Fruit fly (Drosophila melanogaster) whole organism, adult: Measurements from ENCODE around the gene CG17258.

ENCODE experiments used
- CG11617 ChIP-seq: fragments of 200-800 bp; sonication (Bioruptor generic); optimal IDR thresholded peaks from 2 replicates; lab custom pipeline; 2017; ENCODE audit warnings: mild to moderate bottlenecking, missing biosample characterization, missing genetic modification reagents, missing genetic modification characterization
- CG14711 ChIP-seq: fragments of 200-800 bp; sonication (Bioruptor generic); optimal IDR thresholded peaks from 2 replicates; lab custom pipeline; 2018; ENCODE audit warnings: missing biosample characterization, mild to moderate bottlenecking, missing genetic modification characterization, moderate library complexity
- CG1620 ChIP-seq: fragments of 200-800 bp; sonication (Bioruptor generic); optimal IDR thresholded peaks from 2 replicates; lab custom pipeline; 2016; ENCODE audit warnings: missing biosample characterization, missing genetic modification characterization
- CG5204 ChIP-seq: fragments of 200-800 bp; sonication (Bioruptor generic); optimal IDR thresholded peaks from 2 replicates; lab custom pipeline; 2016; ENCODE audit warnings: missing biosample characterization, missing genetic modification characterization
- CG7045 ChIP-seq: fragments of 200-800 bp; sonication (Bioruptor generic); optimal IDR thresholded peaks from 2 replicates; lab custom pipeline; 2017; ENCODE audit warnings: missing biosample characterization, mild to moderate bottlenecking, missing genetic modification characterization
- CG7101 ChIP-seq: fragments of 200-800 bp; sonication (Bioruptor generic); optimal IDR thresholded peaks from 2 replicates; lab custom pipeline; 2018; ENCODE audit warnings: missing biosample characterization, mild to moderate bottlenecking, missing genetic modification characterization, moderate library complexity
- Clk ChIP-seq: fragments of 200-800 bp; sonication (Bioruptor generic); optimal IDR thresholded peaks from 2 replicates; lab custom pipeline; 2017; ENCODE audit warnings: missing biosample characterization, missing genetic modification characterization
- Hr96 ChIP-seq: fragments of 200-800 bp; sonication (Bioruptor generic); optimal IDR thresholded peaks from 2 replicates; lab custom pipeline; 2016; ENCODE audit warnings: missing biosample characterization, missing genetic modification characterization
- bab1 ChIP-seq: fragments of 200-800 bp; sonication (Bioruptor generic); optimal IDR thresholded peaks from 3 replicates; lab custom pipeline; 2019; ENCODE audit warnings: missing biosample characterization, mild to moderate bottlenecking, missing genetic modification characterization, moderate library complexity
- cnc ChIP-seq, 2 experiments: fragments of >200 bp; optimal IDR thresholded peaks; 2 replicates each; lab custom pipeline; 2017
- kay ChIP-seq: fragments of 200-800 bp; sonication (Bioruptor generic); peaks from one replicate; lab custom pipeline; 2016; ENCODE audit warnings: missing biosample characterization, missing genetic modification characterization, borderline replicate concordance
- pad ChIP-seq: fragments of 200-800 bp; sonication (Bioruptor generic); optimal IDR thresholded peaks from 3 replicates; lab custom pipeline; 2017; ENCODE audit warnings: missing biosample characterization, missing genetic modification characterization, mild to moderate bottlenecking, moderate library complexity, missing genetic modification reagents
- tj ChIP-seq: fragments of 200-800 bp; sonication (Bioruptor generic); optimal IDR thresholded peaks from 3 replicates; lab custom pipeline; 2017; ENCODE audit warnings: missing biosample characterization, mild to moderate bottlenecking, missing genetic modification characterization, moderate library complexity
- toe ChIP-seq: fragments of 200-800 bp; sonication (Bioruptor generic); optimal IDR thresholded peaks from 2 replicates; lab custom pipeline; 2016; ENCODE audit warnings: missing biosample characterization, missing genetic modification characterization

dm6 chr2L:3056448-3056790 lies 21.3 kb upstream of the CG17258 start, which contains the start of gene FASN1:
- TF ChIP-seq CG1620 (GFP tag; lab: Kevin White, UChicago) (peak; percentile 69), CG7101 (tag; lab: Kevin White, UChicago) (peak; percentile 59), cnc (optimal IDR thresholded peaks at IDR 0.05; lab: Kevin White, UChicago) (no peak), CG11617 (peak; percentile 0), bab1 (GFP tag; lab: Kevin White, UChicago) (peak; percentile 87), Clk (GFP tag; lab: Kevin White, UChicago) (no peak), CG14711 (peak; percentile 25), pad (peak; percentile 64), CG7045 (GFP tag; lab: Kevin White, UChicago) (peak; percentile 43), CG5204 (GFP tag; lab: Kevin White, UChicago) (no peak), Hr96 (peak; percentile 67), tj (peak; percentile 8), kay (no peak), toe (no peak)
